Worm (Caenorhabditis elegans) whole organism, L1 larva: ENCODE results near the gene eri-1.

Source experiments
- C16A3.4 ChIP-seq: fragments of 150-350 bp; optimal IDR thresholded peaks from 2 replicates; lab custom pipeline; 2014; ENCODE audit warnings: missing biosample characterization, missing genetic modification characterization
- C34B4.2 ChIP-seq: sonication (generic microtip); optimal IDR thresholded peaks from 2 replicates; lab custom pipeline; 2017; ENCODE audit warnings: mild to moderate bottlenecking, missing genetic modification characterization, missing compliant biosample characterization
- F16B12.6 ChIP-seq: fragments of 150-350 bp; optimal IDR thresholded peaks from 2 replicates; lab custom pipeline; 2014; ENCODE audit warnings: missing biosample characterization, missing genetic modification characterization
- blmp-1 ChIP-seq: fragments of 150-350 bp; optimal IDR thresholded peaks from 2 replicates; lab custom pipeline; 2014; ENCODE audit warnings: missing biosample characterization, missing genetic modification characterization
- ceh-82 ChIP-seq, 3 experiments: fragments of 150-350 bp in 1 of 3; sonication (generic microtip) in 2 of 3; optimal IDR thresholded peaks; 2 replicates each; lab custom pipeline; 2014 to 2017; ENCODE audit warnings: missing biosample characterization in 3 of 3, missing genetic modification characterization in 3 of 3
- ceh-88 ChIP-seq: fragments of 200-800 bp; sonication (Bioruptor generic); IDR thresholded peaks from 2 replicates; pipeline ENCODE4 v1.3.6; 2022; ENCODE audit warnings: missing genetic modification characterization, missing compliant biosample characterization
- ceh-90 ChIP-seq: sonication (generic microtip); optimal IDR thresholded peaks from 2 replicates; lab custom pipeline; 2016; ENCODE audit warnings: missing genetic modification characterization, missing compliant biosample characterization
- efl-1 ChIP-seq, 4 experiments: fragments of 150-350 bp; optimal IDR thresholded peaks in 3 of 4; peaks in 1 of 4; 1 replicate in 1 of 4; 2 replicates in 3 of 4; lab custom pipeline; 2014; ENCODE audit warnings: missing biosample characterization in 2 of 4, missing genetic modification characterization in 2 of 4, missing genetic modification reagents in 2 of 4
- efl-3 ChIP-seq: fragments of 200-800 bp; sonication (Bioruptor generic); optimal IDR thresholded peaks from 2 replicates; lab custom pipeline; 2018; ENCODE audit warnings: mild to moderate bottlenecking, missing genetic modification characterization, missing compliant biosample characterization
- egl-13 ChIP-seq: sonication (generic microtip); optimal IDR thresholded peaks from 2 replicates; lab custom pipeline; 2016; ENCODE audit warnings: missing genotype, missing genetic modification reagents, missing genetic modification characterization, missing compliant biosample characterization
- elt-2 ChIP-seq: sonication (generic microtip); optimal IDR thresholded peaks from 2 replicates; lab custom pipeline; 2016; ENCODE audit warnings: missing genetic modification characterization, mild to moderate bottlenecking, inconsistent platforms, missing compliant biosample characterization, missing genetic modification reagents
- ets-5 ChIP-seq: fragments of 200-800 bp; sonication (Bioruptor generic); IDR thresholded peaks from 2 replicates; pipeline ENCODE4 v1.3.6; 2022; ENCODE audit warnings: missing genetic modification characterization, missing compliant biosample characterization
- fkh-4 ChIP-seq: sonication (generic microtip); optimal IDR thresholded peaks from 2 replicates; lab custom pipeline; 2016; ENCODE audit warnings: missing compliant biosample characterization, missing genetic modification characterization, borderline replicate concordance
- fkh-8 ChIP-seq: sonication (generic microtip); optimal IDR thresholded peaks from 2 replicates; lab custom pipeline; 2016; ENCODE audit warnings: mild to moderate bottlenecking, missing genetic modification characterization, missing compliant biosample characterization
- hpl-2 ChIP-seq: fragments of 150-350 bp; optimal IDR thresholded peaks from 2 replicates; lab custom pipeline; 2014; ENCODE audit warnings: missing biosample characterization, missing genetic modification reagents, missing genetic modification characterization
- irx-1 ChIP-seq: sonication (generic microtip); optimal IDR thresholded peaks from 2 replicates; lab custom pipeline; 2016; ENCODE audit warnings: missing genetic modification characterization, missing compliant biosample characterization
- isw-1 ChIP-seq: fragments of 200-800 bp; sonication (Bioruptor generic); IDR thresholded peaks from 2 replicates; pipeline ENCODE4 v1.3.6; 2022; ENCODE audit warnings: missing genetic modification characterization, missing compliant biosample characterization
- jun-1 ChIP-seq: fragments of 150-350 bp; optimal IDR thresholded peaks from 2 replicates; lab custom pipeline; 2014; ENCODE audit warnings: missing biosample characterization, missing genetic modification reagents, missing genetic modification characterization
- lin-15B ChIP-seq: fragments of 150-350 bp; sonication (generic microtip); optimal IDR thresholded peaks from 3 replicates; lab custom pipeline; 2014; ENCODE audit warnings: missing biosample characterization, missing genetic modification characterization
- lin-35 ChIP-seq, 2 experiments: fragments of 150-350 bp; optimal IDR thresholded peaks; 2 replicates each; lab custom pipeline; 2014; ENCODE audit warnings: missing biosample characterization in 2 of 2, missing genetic modification characterization in 2 of 2, missing genetic modification reagents in 2 of 2
- lin-39 ChIP-seq: fragments of 150-350 bp; optimal IDR thresholded peaks from 2 replicates; lab custom pipeline; 2014; ENCODE audit warnings: missing biosample characterization, missing genetic modification reagents, missing genetic modification characterization
- lir-3 ChIP-seq: sonication (generic microtip); optimal IDR thresholded peaks from 2 replicates; lab custom pipeline; 2016; ENCODE audit warnings: mild to moderate bottlenecking, missing genetic modification characterization, moderate library complexity, missing compliant biosample characterization; ENCODE audit not compliant: poor library complexity
- lsy-2 ChIP-seq, 2 experiments: fragments of 150-350 bp; optimal IDR thresholded peaks; 2 replicates each; lab custom pipeline; 2014; ENCODE audit warnings: missing biosample characterization in 2 of 2, missing genetic modification characterization in 2 of 2
- mef-2 ChIP-seq: fragments of 150-350 bp; optimal IDR thresholded peaks from 2 replicates; lab custom pipeline; 2014; ENCODE audit warnings: missing biosample characterization, missing genetic modification characterization
- mep-1 ChIP-seq: fragments of 150-350 bp; optimal IDR thresholded peaks from 2 replicates; lab custom pipeline; 2014; ENCODE audit warnings: missing biosample characterization, missing genetic modification characterization
- nhr-28 ChIP-seq: fragments of 150-350 bp; optimal IDR thresholded peaks from 2 replicates; lab custom pipeline; 2014; ENCODE audit warnings: missing biosample characterization, missing genetic modification characterization
- nhr-71 ChIP-seq: sonication (generic microtip); optimal IDR thresholded peaks from 2 replicates; lab custom pipeline; 2016; ENCODE audit warnings: mild to moderate bottlenecking, missing genetic modification characterization, moderate library complexity, missing compliant biosample characterization
- nhr-76 ChIP-seq: sonication (generic microtip); optimal IDR thresholded peaks from 2 replicates; lab custom pipeline; 2017; ENCODE audit warnings: missing biosample characterization, missing genetic modification characterization
- nhr-84 ChIP-seq: sonication (generic microtip); optimal IDR thresholded peaks from 2 replicates; lab custom pipeline; 2017; ENCODE audit warnings: missing biosample characterization, missing genetic modification characterization
- pag-3 ChIP-seq: sonication (generic microtip); optimal IDR thresholded peaks from 2 replicates; lab custom pipeline; 2017; ENCODE audit warnings: missing genetic modification characterization, mild to moderate bottlenecking, missing compliant biosample characterization, antibody characterized with exemption, borderline replicate concordance; ENCODE audit not compliant: insufficient read depth
- pqm-1 ChIP-seq: sonication (generic microtip); optimal IDR thresholded peaks from 3 replicates; lab custom pipeline; 2017; ENCODE audit warnings: missing biosample characterization, missing genetic modification characterization
- rnt-1 ChIP-seq: sonication (generic microtip); optimal IDR thresholded peaks from 2 replicates; lab custom pipeline; 2016; ENCODE audit warnings: mild to moderate bottlenecking, missing genetic modification characterization, moderate library complexity, missing compliant biosample characterization
- skn-1 ChIP-seq: fragments of 150-350 bp; optimal IDR thresholded peaks from 2 replicates; lab custom pipeline; 2014; ENCODE audit warnings: missing biosample characterization, missing genetic modification characterization
- sox-4 ChIP-seq: sonication (generic microtip); optimal IDR thresholded peaks from 2 replicates; lab custom pipeline; 2016; ENCODE audit warnings: missing genetic modification characterization, missing compliant biosample characterization
- tbx-2 ChIP-seq: sonication (generic microtip); optimal IDR thresholded peaks from 2 replicates; lab custom pipeline; 2016; ENCODE audit warnings: missing genetic modification characterization, missing compliant biosample characterization
- unc-130 ChIP-seq: fragments of 150-350 bp; optimal IDR thresholded peaks from 2 replicates; lab custom pipeline; 2017; ENCODE audit warnings: missing biosample characterization, missing genetic modification characterization, inconsistent platforms
- unc-86 ChIP-seq: sonication (generic microtip); optimal IDR thresholded peaks from 2 replicates; lab custom pipeline; 2016; ENCODE audit warnings: missing genetic modification characterization, missing compliant biosample characterization
- unc-98 ChIP-seq: fragments of 200-800 bp; sonication (Bioruptor generic); IDR thresholded peaks from 2 replicates; pipeline ENCODE4 v1.3.6; 2022; ENCODE audit warnings: missing genetic modification characterization, missing compliant biosample characterization
- vab-15 ChIP-seq: sonication (generic microtip); optimal IDR thresholded peaks from 2 replicates; lab custom pipeline; 2017; ENCODE audit warnings: missing genotype, mild to moderate bottlenecking, missing genetic modification characterization, missing compliant biosample characterization
- xbp-1 ChIP-seq: sonication (generic microtip); optimal IDR thresholded peaks from 2 replicates; lab custom pipeline; 2016; ENCODE audit warnings: missing genetic modification characterization, missing compliant biosample characterization
- zag-1 ChIP-seq: fragments of 150-350 bp; optimal IDR thresholded peaks from 2 replicates; lab custom pipeline; 2014; ENCODE audit warnings: missing biosample characterization, missing genetic modification characterization
- ztf-11 ChIP-seq, 2 experiments: sonication (generic microtip); optimal IDR thresholded peaks; 2 replicates each; lab custom pipeline; 2016 to 2017; ENCODE audit warnings: missing genetic modification characterization in 2 of 2, missing biosample characterization in 1 of 2, missing compliant biosample characterization in 1 of 2
- ztf-4 ChIP-seq: fragments of 150-350 bp; optimal IDR thresholded peaks from 2 replicates; lab custom pipeline; 2014; ENCODE audit warnings: missing biosample characterization, missing genetic modification characterization

Gene eri-1

DNA sequence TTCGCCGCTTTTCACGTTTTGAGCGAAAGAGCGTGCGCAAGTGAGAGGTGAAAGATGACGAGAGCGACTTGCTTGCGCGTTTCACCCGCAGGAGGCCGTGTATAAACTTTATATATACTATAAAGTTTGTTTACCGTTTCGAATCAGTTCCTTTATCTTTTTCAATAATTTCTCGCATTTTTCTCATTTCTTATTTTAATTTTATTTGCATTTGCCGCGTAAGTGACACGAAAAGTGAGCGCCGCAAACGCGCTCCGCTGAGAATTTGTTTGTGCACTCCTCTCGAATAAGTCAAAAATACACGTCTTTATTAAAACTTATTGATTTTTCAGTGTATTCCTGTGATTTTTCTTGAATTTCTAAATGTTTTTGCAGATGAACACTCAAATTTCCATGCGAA, 23.9 kb upstream of the eri-1 start, which contains the start of gene mrpl-55 (continued):
- peak; percentile 93 for TF ChIP-seq rnt-1 (tag; lab: Kevin White, UChicago)
- TF ChIP-seq hpl-2 = peak; percentile 61
- TF ChIP-seq ceh-88 (GFP tag; lab: Robert Waterston, UW) = peak; percentile 89
- TF ChIP-seq ceh-90 = peak; percentile 46
- peak; percentile 91 to 95 for TF ChIP-seq lsy-2 (tag; optimal IDR thresholded peaks at IDR 0.05; lab: Kevin White, UChicago)
- peak; percentile 57 for TF ChIP-seq fkh-4 (tag; lab: Kevin White, UChicago)
- TF ChIP-seq xbp-1 (tag; lab: Kevin White, UChicago) = peak; percentile 95
- TF ChIP-seq C16A3.4 (tag; lab: Kevin White, UChicago) = peak; percentile 96
- TF ChIP-seq nhr-84 = no peak
- TF ChIP-seq ztf-4 (tag; lab: Kevin White, UChicago) = peak; percentile 82
- peak; percentile 82 for TF ChIP-seq lin-39 (tag; lab: Kevin White, UChicago)
- TF ChIP-seq ztf-11 (tag; optimal IDR thresholded peaks at IDR 0.05; lab: Kevin White, UChicago) = peak in 1 of 2 experiments; percentile 77
- peak; percentile 76 for TF ChIP-seq lir-3 (tag; lab: Kevin White, UChicago)
- TF ChIP-seq unc-86 (tag; lab: Kevin White, UChicago) = peak; percentile 88
- peak; percentile 75 to 93 (median 77) for TF ChIP-seq ceh-82 (tag; optimal IDR thresholded peaks at IDR 0.05; lab: Kevin White, UChicago)
- TF ChIP-seq isw-1 (GFP tag; lab: Robert Waterston, UW) = peak; percentile 86
- TF ChIP-seq skn-1 = peak; percentile 88
- peak; percentile 73 for TF ChIP-seq F16B12.6
- no peak for TF ChIP-seq unc-98 (GFP tag; lab: Robert Waterston, UW)
- peak; percentile 75 for TF ChIP-seq blmp-1 (tag; lab: Kevin White, UChicago)
- peak; percentile 92 for TF ChIP-seq tbx-2 (tag; lab: Kevin White, UChicago)
- TF ChIP-seq efl-3 = no peak
- TF ChIP-seq fkh-8 (tag; lab: Kevin White, UChicago) = peak; percentile 92
- TF ChIP-seq mep-1 (tag; lab: Kevin White, UChicago) = peak; percentile 94
- peak; percentile 76 for TF ChIP-seq sox-4 (tag; lab: Kevin White, UChicago)
- TF ChIP-seq egl-13 (tag; lab: Kevin White, UChicago) = peak; percentile 74
- peak; percentile 88 for TF ChIP-seq irx-1 (tag; lab: Kevin White, UChicago)
- no peak for TF ChIP-seq pag-3 (tag; lab: Kevin White, UChicago)
- peak; percentile 95 to 98 for TF ChIP-seq lin-35 (GFP tag; optimal IDR thresholded peaks at IDR 0.05; lab: Kevin White, UChicago)
- TF ChIP-seq nhr-76 (tag; lab: Kevin White, UChicago) = no peak
- peak; percentile 95 for TF ChIP-seq nhr-71 (tag; lab: Kevin White, UChicago)
- TF ChIP-seq jun-1 (tag; lab: Kevin White, UChicago) = peak; percentile 82

DNA sequence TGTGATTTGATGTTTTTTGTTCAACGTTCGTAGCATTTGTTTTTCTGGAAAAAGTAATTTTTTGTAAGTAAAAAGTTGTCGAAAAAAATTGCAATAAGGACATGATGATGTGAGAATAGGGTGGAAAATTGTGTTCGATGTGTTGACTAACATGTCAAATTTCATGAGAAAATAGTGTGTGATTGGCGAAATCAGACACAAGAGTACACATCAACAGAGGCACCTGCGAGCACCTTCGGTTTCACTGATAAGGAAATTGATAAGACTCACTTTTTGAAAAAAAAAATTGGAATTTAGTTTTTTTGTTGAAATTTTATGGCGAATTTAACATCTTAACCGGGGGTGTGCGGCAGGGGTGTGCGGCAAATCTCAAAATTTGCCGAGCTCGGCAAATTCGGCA, 20.8 kb upstream of the eri-1 start, which contains the start of gene hum-8:
Gene hum-8 (minus strand): TSS at position 46 of the 400 bp plus-strand sequence.
- TF ChIP-seq mef-2 = no peak
- TF ChIP-seq ceh-82 (tag; optimal IDR thresholded peaks at IDR 0.05; lab: Kevin White, UChicago) = no peak
- no peak for TF ChIP-seq nhr-28
- TF ChIP-seq efl-1 (optimal IDR thresholded peaks at IDR 0.05; lab: Kevin White, UChicago) = no peak
- TF ChIP-seq efl-1 (GFP tag; optimal IDR thresholded peaks at IDR 0.05 in 1 of 2; lab: Kevin White, UChicago) = peak in 1 of 2 experiments; percentile 89
- peak; percentile 58 for TF ChIP-seq elt-2 (tag; lab: Kevin White, UChicago)
- no peak for TF ChIP-seq pqm-1
- TF ChIP-seq zag-1 (tag; lab: Kevin White, UChicago) = no peak
- no peak for TF ChIP-seq ets-5
- TF ChIP-seq lin-15B = no peak
- no peak for TF ChIP-seq vab-15 (tag; lab: Kevin White, UChicago)
- no peak for TF ChIP-seq pag-3 (tag; lab: Kevin White, UChicago)
- no peak for TF ChIP-seq C34B4.2
- TF ChIP-seq unc-130 (tag; lab: Kevin White, UChicago) = no peak
- TF ChIP-seq egl-13 (tag; lab: Kevin White, UChicago) = no peak
- no peak for TF ChIP-seq tbx-2 (tag; lab: Kevin White, UChicago)
